Fruit fly (Drosophila melanogaster) whole organism, wandering third instar larva: ENCODE measurements around the gene CG34289.

Source experiments
- Abd-B ChIP-seq: fragments of >200 bp; optimal IDR thresholded peaks from 2 replicates; lab custom pipeline; 2017; ENCODE audit warnings: missing biosample characterization, missing genetic modification characterization
- CG32264 ChIP-seq: fragments of 200-800 bp; sonication (Bioruptor generic); optimal IDR thresholded peaks from 2 replicates; lab custom pipeline; 2016; ENCODE audit warnings: missing biosample characterization, missing genetic modification characterization
- CG9705 ChIP-seq: fragments of 200-800 bp; sonication (Bioruptor generic); optimal IDR thresholded peaks from 2 replicates; lab custom pipeline; 2018; ENCODE audit warnings: missing biosample characterization, mild to moderate bottlenecking, missing genetic modification characterization
- CrebA ChIP-seq: fragments of 200-800 bp; sonication (Bioruptor generic); optimal IDR thresholded peaks from 2 replicates; lab custom pipeline; 2016; ENCODE audit warnings: missing biosample characterization, mild to moderate bottlenecking, missing genetic modification characterization, borderline replicate concordance
- Dfd ChIP-seq: fragments of >200 bp; optimal IDR thresholded peaks from 2 replicates; lab custom pipeline; 2017; ENCODE audit warnings: missing biosample characterization, missing genetic modification characterization
- Dif ChIP-seq: fragments of 200-275, 200-300 bp; sonication (Bioruptor generic); optimal IDR thresholded peaks from 2 replicates; lab custom pipeline; 2018; ENCODE audit warnings: missing biosample characterization, missing genetic modification characterization; ENCODE audit not compliant: partially characterized antibody
- GATAd ChIP-seq: sonication (Bioruptor generic); optimal IDR thresholded peaks from 2 replicates; lab custom pipeline; 2016; ENCODE audit warnings: missing biosample characterization, missing genetic modification characterization
- HLH106 ChIP-seq: fragments of 200-800 bp; optimal IDR thresholded peaks from 3 replicates; lab custom pipeline; 2019; ENCODE audit warnings: missing biosample characterization, mild to moderate bottlenecking, missing genetic modification characterization, moderate library complexity
- Hnf4 ChIP-seq: fragments of 200-800 bp; sonication (Bioruptor generic); optimal IDR thresholded peaks from 2 replicates; lab custom pipeline; 2016; ENCODE audit warnings: missing biosample characterization, mild to moderate bottlenecking, missing genetic modification characterization
- Hr78 ChIP-seq: fragments of >200 bp; optimal IDR thresholded peaks from 2 replicates; lab custom pipeline; 2017; ENCODE audit warnings: missing biosample characterization, missing genetic modification characterization
- Hr83 ChIP-seq: fragments of 200-300 bp; sonication (Bioruptor generic); optimal IDR thresholded peaks from 2 replicates; lab custom pipeline; 2016; ENCODE audit warnings: missing biosample characterization, mild to moderate bottlenecking, missing genetic modification characterization, moderate library complexity; ENCODE audit not compliant: poor library complexity, severe bottlenecking
- Mio ChIP-seq: sonication (Bioruptor generic); optimal IDR thresholded peaks from 2 replicates; lab custom pipeline; 2016; ENCODE audit warnings: missing biosample characterization, missing genetic modification characterization
- Myc ChIP-seq: fragments of >200 bp; optimal IDR thresholded peaks from 2 replicates; lab custom pipeline; 2017
- N ChIP-seq: fragments of >200 bp; optimal IDR thresholded peaks from 2 replicates; lab custom pipeline; 2018; ENCODE audit warnings: missing biosample characterization, missing external identifiers, missing genetic modification characterization
- OdsH ChIP-seq: fragments of 200-800 bp; sonication (Bioruptor generic); optimal IDR thresholded peaks from 2 replicates; lab custom pipeline; 2016; ENCODE audit warnings: missing biosample characterization, mild to moderate bottlenecking, missing genetic modification characterization
- Rel ChIP-seq, 2 experiments: fragments of 200-800 bp; sonication (Bioruptor generic) in 1 of 2; optimal IDR thresholded peaks; 2 replicates in 1 of 2; 3 replicates in 1 of 2; lab custom pipeline; 2016 to 2019; ENCODE audit warnings: mild to moderate bottlenecking in 2 of 2, missing biosample characterization in 2 of 2, missing genetic modification characterization in 2 of 2, moderate library complexity in 1 of 2
- Sp1 ChIP-seq: fragments of 200-800 bp; sonication (Bioruptor generic); optimal IDR thresholded peaks from 3 replicates; lab custom pipeline; 2019; ENCODE audit warnings: missing biosample characterization, mild to moderate bottlenecking, missing genetic modification characterization, moderate library complexity
- Vsx2 ChIP-seq: fragments of 200-300, 225-300 bp; sonication (Bioruptor generic); optimal IDR thresholded peaks from 2 replicates; lab custom pipeline; 2018; ENCODE audit warnings: missing biosample characterization, missing genetic modification characterization; ENCODE audit not compliant: partially characterized antibody
- br ChIP-seq: fragments of 200-800 bp; sonication (Bioruptor generic); optimal IDR thresholded peaks from 2 replicates; lab custom pipeline; 2016; ENCODE audit warnings: missing biosample characterization, missing genetic modification characterization
- dl ChIP-seq, 2 experiments: fragments of 175-275, 200-275 bp in 1 of 2; fragments of 200-275 bp in 1 of 2; sonication (Bioruptor generic); optimal IDR thresholded peaks; lab custom pipeline; 2018; ENCODE audit warnings: mild to moderate bottlenecking in 2 of 2, missing biosample characterization in 2 of 2, missing genetic modification characterization in 2 of 2, moderate library complexity in 2 of 2; ENCODE audit not compliant: partially characterized antibody in 2 of 2, insufficient read depth in 1 of 2
- dmrt93B ChIP-seq: fragments of 200-800 bp; sonication (Bioruptor generic); optimal IDR thresholded peaks from 2 replicates; lab custom pipeline; 2018; ENCODE audit warnings: missing biosample characterization, mild to moderate bottlenecking, missing genetic modification characterization
- dsf ChIP-seq: sonication (Bioruptor generic); optimal IDR thresholded peaks from 2 replicates; lab custom pipeline; 2016; ENCODE audit warnings: missing biosample characterization, missing genetic modification characterization, borderline replicate concordance
- ey ChIP-seq: fragments of 200-800 bp; sonication (Bioruptor generic); optimal IDR thresholded peaks from 2 replicates; lab custom pipeline; 2016; ENCODE audit warnings: missing biosample characterization, missing genetic modification characterization
- foxo ChIP-seq, 2 experiments: fragments of 200-800 bp; sonication (Bioruptor generic); optimal IDR thresholded peaks; 2 replicates in 1 of 2; 3 replicates in 1 of 2; lab custom pipeline; 2016 to 2017; ENCODE audit warnings: missing biosample characterization in 2 of 2, missing genetic modification characterization in 2 of 2
- fru ChIP-seq: fragments of 200-800 bp; sonication (Bioruptor generic); optimal IDR thresholded peaks from 3 replicates; lab custom pipeline; 2016; ENCODE audit warnings: missing biosample characterization, mild to moderate bottlenecking, missing genetic modification characterization
- h ChIP-seq: fragments of 200-800 bp; sonication (Bioruptor generic); optimal IDR thresholded peaks from 3 replicates; lab custom pipeline; 2016; ENCODE audit warnings: missing biosample characterization, mild to moderate bottlenecking, missing genetic modification characterization
- jim ChIP-seq: fragments of 175-275, 200-325 bp; sonication (Bioruptor generic); optimal IDR thresholded peaks from 2 replicates; lab custom pipeline; 2016; ENCODE audit warnings: missing biosample characterization, mild to moderate bottlenecking, missing genetic modification characterization
- lola ChIP-seq: fragments of >200 bp; optimal IDR thresholded peaks from 2 replicates; lab custom pipeline; 2017; ENCODE audit warnings: missing biosample characterization, missing genetic modification characterization
- pan ChIP-seq: fragments of >200 bp; optimal IDR thresholded peaks from 2 replicates; lab custom pipeline; 2017
- psq ChIP-seq: fragments of 200-800 bp; sonication (Bioruptor generic); optimal IDR thresholded peaks from 3 replicates; lab custom pipeline; 2017; ENCODE audit warnings: missing biosample characterization, mild to moderate bottlenecking, missing genetic modification characterization, moderate library complexity
- sage ChIP-seq: fragments of 200-800 bp; sonication (Bioruptor generic); optimal IDR thresholded peaks from 2 replicates; lab custom pipeline; 2016; ENCODE audit warnings: missing biosample characterization, mild to moderate bottlenecking, missing genetic modification characterization
- sv ChIP-seq: fragments of 200-800 bp; sonication (Bioruptor generic); optimal IDR thresholded peaks from 3 replicates; lab custom pipeline; 2016; ENCODE audit warnings: missing biosample characterization, missing genetic modification characterization
- tai ChIP-seq: sonication (Bioruptor generic); optimal IDR thresholded peaks from 2 replicates; lab custom pipeline; 2016; ENCODE audit warnings: missing biosample characterization, missing genetic modification characterization
- usp ChIP-seq: fragments of >200 bp; optimal IDR thresholded peaks from 2 replicates; lab custom pipeline; 2017; ENCODE audit warnings: missing biosample characterization, missing genetic modification characterization
- woc ChIP-seq: sonication (Bioruptor generic); optimal IDR thresholded peaks from 2 replicates; lab custom pipeline; 2016; ENCODE audit warnings: missing biosample characterization, mild to moderate bottlenecking, missing genetic modification characterization

The CG34289 gene

dm6 chr3R:23483563-23483962, 23.7 kb downstream of the CG34289 start, which contains the start of gene Ir94g:
Gene Ir94g, plus strand, starts transcription at chr3R:23483863.
- TF ChIP-seq Hnf4 (GFP tag; lab: Kevin White, UChicago), result no peak
- no peak for TF ChIP-seq tai (GFP tag; lab: Kevin White, UChicago)
- no peak for TF ChIP-seq woc (GFP tag; lab: Kevin White, UChicago)
- TF ChIP-seq Vsx2 (GFP tag; lab: Kevin White, UChicago), result no peak
- no peak for TF ChIP-seq foxo (GFP tag; optimal IDR thresholded peaks at IDR 0.05; lab: Kevin White, UChicago)
- TF ChIP-seq HLH106, result no peak
- no peak for TF ChIP-seq sv (GFP tag; lab: Kevin White, UChicago)
- no peak for TF ChIP-seq dmrt93B (GFP tag; lab: Kevin White, UChicago)
- TF ChIP-seq pan, result no peak
- no peak for TF ChIP-seq usp (GFP tag; lab: Kevin White, UChicago)
- no peak for TF ChIP-seq Dif
- TF ChIP-seq Sp1 (GFP tag; lab: Kevin White, UChicago), result no peak
- no peak for TF ChIP-seq h
- no peak for TF ChIP-seq sage (GFP tag; lab: Kevin White, UChicago)
- TF ChIP-seq, all 38 proteins: peak for 0

dm6 chr3R:23481249-23481915, 25.9 kb downstream of the CG34289 start, which contains the start of gene Ir94f:
Gene Ir94f, plus strand, starts transcription at chr3R:23481865.
- TF ChIP-seq CG32264 (GFP tag; lab: Kevin White, UChicago) (no peak), dl (GFP tag; optimal IDR thresholded peaks at IDR 0.05; lab: Kevin White, UChicago; ENCODE audit: insufficient read depth in 1 of 2, partially characterized antibody in 2 of 2) (no peak), Vsx2 (GFP tag; lab: Kevin White, UChicago) (no peak), tai (GFP tag; lab: Kevin White, UChicago) (no peak), lola (no peak), OdsH (GFP tag; lab: Kevin White, UChicago) (no peak), CrebA (no peak), usp (GFP tag; lab: Kevin White, UChicago) (no peak), Dfd (no peak), Dif (no peak), sage (GFP tag; lab: Kevin White, UChicago) (no peak), ey (no peak), h (no peak), Sp1 (GFP tag; lab: Kevin White, UChicago) (no peak)

- TF ChIP-seq psq (GFP tag; lab: Kevin White, UChicago) (no peak), Hr78 (no peak), Myc (no peak)
- TF ChIP-seq, all 38 proteins: peak for 0
Observed at dm6 chr3R:23476085-23476484, 31.2 kb downstream of the CG34289 start.

dm6 chr3R:23472011-23472958, 35.0 kb downstream of the CG34289 start, which contains the start of gene CG4374:
Gene CG4374, minus strand, starts transcription at chr3R:23472278.
- TF ChIP-seq woc (GFP tag; lab: Kevin White, UChicago) (no peak), Dfd (peak; percentile 77), Hr78 (no peak), sv (GFP tag; lab: Kevin White, UChicago) (no peak), Rel (GFP tag; optimal IDR thresholded peaks at IDR 0.05; lab: Kevin White, UChicago) (peak; percentile 6), Rel (tag; optimal IDR thresholded peaks at IDR 0.05; lab: Kevin White, UChicago) (peak; percentile 41), Hr83 (GFP tag; lab: Kevin White, UChicago) (no peak), br (GFP tag; lab: Kevin White, UChicago) (no peak), fru (GFP tag; lab: Kevin White, UChicago) (peak; percentile 26), HLH106 (no peak), sage (GFP tag; lab: Kevin White, UChicago) (no peak), Hnf4 (GFP tag; lab: Kevin White, UChicago) (no peak), Vsx2 (GFP tag; lab: Kevin White, UChicago) (peak; percentile 10), dsf (GFP tag; lab: Kevin White, UChicago) (no peak), jim (no peak), ey (no peak), psq (GFP tag; lab: Kevin White, UChicago) (no peak), usp (GFP tag; lab: Kevin White, UChicago) (no peak), CG9705 (GFP tag; lab: Kevin White, UChicago) (no peak), lola (no peak), Sp1 (GFP tag; lab: Kevin White, UChicago) (no peak), CrebA (no peak), GATAd (GFP tag; lab: Kevin White, UChicago) (no peak), dl (GFP tag; optimal IDR thresholded peaks at IDR 0.05; lab: Kevin White, UChicago; ENCODE audit: insufficient read depth in 1 of 2, partially characterized antibody in 2 of 2) (peak in 1 of 2 experiments; percentile 14), N (no peak), Mio (no peak), Abd-B (GFP tag; lab: Kevin White, UChicago) (no peak), Myc (peak; percentile 36), tai (GFP tag; lab: Kevin White, UChicago) (no peak), dmrt93B (GFP tag; lab: Kevin White, UChicago) (no peak), foxo (GFP tag; optimal IDR thresholded peaks at IDR 0.05; lab: Kevin White, UChicago) (no peak), pan (no peak), h (no peak), OdsH (GFP tag; lab: Kevin White, UChicago) (no peak), Dif (peak; percentile 35)
